Worm (Caenorhabditis elegans): Measurements from ENCODE around the gene T23B7.2.
A peak's percentile ranks its signal among the peaks of the same experiment; 100 is the strongest.
"Not testable (repeated sequence)": the region's sequence is repeated elsewhere in the genome, so short reads cannot be mapped to it uniquely, and the experiment has no call there.

The T23B7.2 gene

ce11 chrII:4827734-4828609 lies 14.1 kb downstream of the T23B7.2 start, which contains the start of the genes fbxb-88 and tbck-1:
TSS of gene fbxb-88 (minus strand) at chrII:4827884.
TSS of gene tbck-1 (plus strand) at chrII:4828559.
- peak; percentile 82 for TF ChIP-seq unc-55 (GFP tag; optimal IDR thresholded peaks at IDR 0.05)
- peak; percentile 56 for TF ChIP-seq C34F6.9 (tag; optimal IDR thresholded peaks at IDR 0.05)
- TF ChIP-seq peb-1 (tag; optimal IDR thresholded peaks at IDR 0.05): no peak
- TF ChIP-seq ceh-82 (tag; optimal IDR thresholded peaks at IDR 0.05): no peak
- peak in 1 of 2 experiments; percentile 26 for TF ChIP-seq lsy-2 (tag; optimal IDR thresholded peaks at IDR 0.05)
- peak; percentile 63 for TF ChIP-seq crh-2 (tag; optimal IDR thresholded peaks at IDR 0.05)
- TF ChIP-seq unc-39 (tag; optimal IDR thresholded peaks at IDR 0.05): no peak
- peak; percentile 97 for TF ChIP-seq gmeb-1 (tag; optimal IDR thresholded peaks at IDR 0.05)
- TF ChIP-seq snpc-4 (tag; optimal IDR thresholded peaks at IDR 0.05): peak; percentile 54
- no peak for TF ChIP-seq ZK546.5 (tag; optimal IDR thresholded peaks at IDR 0.05)

- TF ChIP-seq unc-55 (GFP tag; optimal IDR thresholded peaks at IDR 0.05); mab-5 (tag; optimal IDR thresholded peaks at IDR 0.05); unc-39 (tag; optimal IDR thresholded peaks at IDR 0.05): not testable (repeated sequence)
Measured at ce11 chrII:4825133-4825532, 16.9 kb downstream of the T23B7.2 start, which contains the start of the genes C33F10.8 and msp-40. TSS of gene C33F10.8 (minus strand) at chrII:4825233. TSS of gene msp-40 (plus strand) at chrII:4825414.

- TF ChIP-seq ama-1 (optimal IDR thresholded peaks at IDR 0.05): no peak
- no peak for TF ChIP-seq R02D3.7 (tag; optimal IDR thresholded peaks at IDR 0.05)
- no peak for TF ChIP-seq ztf-1 (GFP tag; conservative IDR thresholded peaks at IDR 0.05)
- TF ChIP-seq lsy-2 (tag; optimal IDR thresholded peaks at IDR 0.05): no peak
- TF ChIP-seq nhr-25 (tag; optimal IDR thresholded peaks at IDR 0.05): no peak
- no peak for TF ChIP-seq blmp-1 (tag; optimal IDR thresholded peaks at IDR 0.05; ENCODE audit: insufficient read depth)
- TF ChIP-seq dmd-4 (tag; optimal IDR thresholded peaks at IDR 0.05): no peak
- no peak for TF ChIP-seq Y55F3AM.14 (GFP tag; optimal IDR thresholded peaks at IDR 0.05)
- no peak for TF ChIP-seq elt-1 (tag; optimal IDR thresholded peaks at IDR 0.05)
- no peak for TF ChIP-seq nhr-10 (tag; optimal IDR thresholded peaks at IDR 0.05)
- TF ChIP-seq sma-3 (GFP tag; optimal IDR thresholded peaks at IDR 0.05): no peak
- TF ChIP-seq mbf-1 (tag; optimal IDR thresholded peaks at IDR 0.05): no peak
- no peak for TF ChIP-seq lin-11 (tag; optimal IDR thresholded peaks at IDR 0.05)
- TF ChIP-seq sma-9 (GFP tag; optimal IDR thresholded peaks at IDR 0.05): no peak
- no peak for TF ChIP-seq sma-9 (tag; optimal IDR thresholded peaks at IDR 0.05)
- TF ChIP-seq ztf-4 (tag; optimal IDR thresholded peaks at IDR 0.05): no peak
- TF ChIP-seq peb-1 (tag; optimal IDR thresholded peaks at IDR 0.05): no peak
- TF ChIP-seq unc-39 (tag; optimal IDR thresholded peaks at IDR 0.05): no peak
- TF ChIP-seq lin-39 (tag; optimal IDR thresholded peaks at IDR 0.05): no peak
- no peak for TF ChIP-seq ceh-82 (tag; optimal IDR thresholded peaks at IDR 0.05)
Measured at ce11 chrII:4822610-4823009, 19.4 kb downstream of the T23B7.2 start.

ce11 chrII:4821739-4822138 lies 20.3 kb downstream of the T23B7.2 start, which contains the start of gene lact-5:
TSS of gene lact-5 (minus strand) at chrII:4821739.
- no peak for TF ChIP-seq mab-5 (tag; optimal IDR thresholded peaks at IDR 0.05)
- no peak for TF ChIP-seq elt-3 (tag; optimal IDR thresholded peaks at IDR 0.05)
- no peak for TF ChIP-seq nhr-237 (tag; optimal IDR thresholded peaks at IDR 0.05)
- no peak for TF ChIP-seq ztf-11 (tag; optimal IDR thresholded peaks at IDR 0.05)
- TF ChIP-seq crh-2 (tag; optimal IDR thresholded peaks at IDR 0.05): no peak
- no peak for TF ChIP-seq unc-39 (tag; optimal IDR thresholded peaks at IDR 0.05)
- no peak for TF ChIP-seq ZK546.5 (tag; optimal IDR thresholded peaks at IDR 0.05)
- no peak for TF ChIP-seq nhr-77 (tag; optimal IDR thresholded peaks at IDR 0.05)
- peak; percentile 28 for TF ChIP-seq nhr-25 (tag; optimal IDR thresholded peaks at IDR 0.05)
- TF ChIP-seq skn-1 (tag; optimal IDR thresholded peaks at IDR 0.05): no peak
- TF ChIP-seq elt-1 (tag; optimal IDR thresholded peaks at IDR 0.05): no peak
- no peak for TF ChIP-seq ceh-82 (tag; optimal IDR thresholded peaks at IDR 0.05)
- no peak for TF ChIP-seq C34F6.9 (tag; optimal IDR thresholded peaks at IDR 0.05)
- no peak for TF ChIP-seq nhr-11 (tag; optimal IDR thresholded peaks at IDR 0.05)
- no peak for TF ChIP-seq snpc-4 (tag; optimal IDR thresholded peaks at IDR 0.05)
- TF ChIP-seq gmeb-1 (tag; optimal IDR thresholded peaks at IDR 0.05): no peak
- TF ChIP-seq peb-1 (tag; optimal IDR thresholded peaks at IDR 0.05): no peak
- TF ChIP-seq nhr-23 (tag; optimal IDR thresholded peaks at IDR 0.05): no peak
- TF ChIP-seq sem-4 (tag; optimal IDR thresholded peaks at IDR 0.05): no peak
- TF ChIP-seq ztf-4 (tag; optimal IDR thresholded peaks at IDR 0.05): no peak
- no peak for TF ChIP-seq Y55F3AM.14 (GFP tag; optimal IDR thresholded peaks at IDR 0.05)
- no peak for TF ChIP-seq dmd-4 (tag; optimal IDR thresholded peaks at IDR 0.05)
- TF ChIP-seq ama-1 (optimal IDR thresholded peaks at IDR 0.05): no peak
- no peak for TF ChIP-seq nhr-12 (tag; optimal IDR thresholded peaks at IDR 0.05)
- TF ChIP-seq ceh-16 (tag; optimal IDR thresholded peaks at IDR 0.05): no peak
- TF ChIP-seq F13H6.1 (tag; optimal IDR thresholded peaks at IDR 0.05): no peak
- peak; percentile 18 for TF ChIP-seq sma-9 (GFP tag; optimal IDR thresholded peaks at IDR 0.05)
- no peak for TF ChIP-seq sma-9 (tag; optimal IDR thresholded peaks at IDR 0.05)
- TF ChIP-seq zag-1 (tag; optimal IDR thresholded peaks at IDR 0.05): no peak
- no peak for TF ChIP-seq lin-13 (GFP tag; optimal IDR thresholded peaks at IDR 0.05)
- TF ChIP-seq lin-39 (tag; optimal IDR thresholded peaks at IDR 0.05): no peak
- no peak for TF ChIP-seq mdl-1 (tag; optimal IDR thresholded peaks at IDR 0.05)
- TF ChIP-seq blmp-1 (tag; optimal IDR thresholded peaks at IDR 0.05; ENCODE audit: insufficient read depth): peak; percentile 94
- no peak for TF ChIP-seq alr-1 (tag; optimal IDR thresholded peaks at IDR 0.05)
- no peak for TF ChIP-seq ztf-1 (GFP tag; conservative IDR thresholded peaks at IDR 0.05)
- TF ChIP-seq fos-1 (tag; optimal IDR thresholded peaks at IDR 0.05): peak; percentile 37
